Worm (Caenorhabditis elegans) whole organism, L3 larva: Measurements from ENCODE around the gene D2023.6.

ENCODE experiments used
- ama-1 ChIP-seq: fragments of 150-350 bp; optimal IDR thresholded peaks from 2 replicates; lab custom pipeline; 2018
- nfya-1 ChIP-seq: sonication (generic microtip); optimal IDR thresholded peaks from 2 replicates; lab custom pipeline; 2017; ENCODE audit warnings: missing genetic modification characterization, mild to moderate bottlenecking, missing compliant biosample characterization, antibody characterized with exemption, moderate library complexity; ENCODE audit not compliant: insufficient read depth
- nhr-11 ChIP-seq: fragments of 150-350 bp; optimal IDR thresholded peaks from 2 replicates; lab custom pipeline; 2014; ENCODE audit warnings: missing biosample characterization, missing genetic modification characterization
- nhr-237 ChIP-seq: fragments of 150-350 bp; optimal IDR thresholded peaks from 2 replicates; lab custom pipeline; 2014; ENCODE audit warnings: missing biosample characterization, missing genetic modification characterization
- unc-62 ChIP-seq: fragments of 150-350 bp; sonication (generic microtip); optimal IDR thresholded peaks from 4 replicates; lab custom pipeline; 2014; ENCODE audit warnings: missing biosample characterization, missing genetic modification reagents, missing genetic modification characterization

- TF ChIP-seq ama-1 (no peak), nhr-11 (tag; lab: Kevin White, UChicago) (no peak), nfya-1 (tag; lab: Kevin White, UChicago) (no peak), nhr-237 (tag; lab: Kevin White, UChicago) (no peak), unc-62 (GFP tag; lab: Kevin White, UChicago) (no peak)
These were observed 33.2 kb downstream of the D2023.6 start, which contains the start of gene R13H4.5 for ce11 chrV:11860375-11860774.
